Worm (Caenorhabditis elegans): ENCODE data around the gene oac-41.

The oac-41 gene

ce11 chrV:9022078-9022477 is at the start of gene oac-41:
oac-41 (minus strand) TSS chrV:9022178.
- TF ChIP-seq him-1 (tag; optimal IDR thresholded peaks at IDR 0.05) (no peak), egl-44 (GFP tag; IDR thresholded peaks at IDR 0.05) (no peak), hlh-12 (tag; optimal IDR thresholded peaks at IDR 0.05) (no peak), aptf-2 (GFP tag; conservative IDR thresholded peaks at IDR 0.05) (no peak), snpc-3.4 (tag; optimal IDR thresholded peaks at IDR 0.05) (no peak), pha-4 (tag; optimal IDR thresholded peaks at IDR 0.05) (no peak), lin-26 (GFP tag; IDR thresholded peaks at IDR 0.05) (no peak), Y53F4B.3 (GFP tag; IDR thresholded peaks at IDR 0.05) (no peak), mes-4 (tag; optimal IDR thresholded peaks at IDR 0.05) (no peak), tlf-1 (GFP tag; optimal IDR thresholded peaks at IDR 0.05) (no peak), atf-7 (tag; optimal IDR thresholded peaks at IDR 0.05) (no peak), tbp1 (GFP tag; optimal IDR thresholded peaks at IDR 0.05) (no peak), mxl-1 (tag; optimal IDR thresholded peaks at IDR 0.05) (no peak), aptf-3 (GFP tag; IDR thresholded peaks at IDR 0.05) (no peak), F22D6.2 (tag; optimal IDR thresholded peaks at IDR 0.05) (no peak), dpl-1 (GFP tag; optimal IDR thresholded peaks at IDR 0.05) (no peak), ceh-100 (GFP tag; IDR thresholded peaks at IDR 0.05) (no peak)

DNA sequence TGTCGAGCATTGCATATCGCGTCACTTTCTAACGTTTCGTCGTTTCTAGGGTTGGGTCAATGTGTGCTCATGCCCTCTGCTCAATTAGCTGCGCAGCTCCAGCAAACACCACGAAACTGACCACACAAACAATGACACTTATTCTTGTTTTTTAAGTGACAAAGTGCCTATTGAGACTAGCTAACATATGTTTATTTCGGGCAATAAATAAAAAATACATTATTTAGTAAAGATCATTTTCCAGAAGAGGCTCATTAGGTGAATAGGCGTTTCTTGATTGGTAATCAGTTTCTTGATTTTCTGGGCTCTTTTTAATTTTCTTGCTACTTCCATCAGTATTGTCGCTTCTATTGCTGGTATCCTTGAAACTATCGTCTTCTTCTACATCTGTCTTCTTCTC is 47.7 kb upstream of the oac-41 start, which contains the start of gene T27E4.5:
Gene T27E4.5 (minus strand): TSS at position 101 of the 400 bp plus-strand sequence.
- TF ChIP-seq let-607 (tag; optimal IDR thresholded peaks at IDR 0.05) (no peak), F57A8.1 (GFP tag; optimal IDR thresholded peaks at IDR 0.05) (no peak), ets-4 (GFP tag; optimal IDR thresholded peaks at IDR 0.05) (no peak), aptf-3 (GFP tag; IDR thresholded peaks at IDR 0.05) (no peak), hmg-20 (GFP tag; IDR thresholded peaks at IDR 0.05) (no peak), bed-2 (GFP tag; IDR thresholded peaks at IDR 0.05) (no peak), attf-3 (GFP tag; conservative IDR thresholded peaks at IDR 0.05) (no peak), lin-40 (tag; optimal IDR thresholded peaks at IDR 0.05) (no peak), ceh-27 (GFP tag; optimal IDR thresholded peaks at IDR 0.05) (no peak), F55B11.4 (tag; optimal IDR thresholded peaks at IDR 0.05; ENCODE audit: borderline replicate concordance, insufficient read depth) (no peak)

DNA sequence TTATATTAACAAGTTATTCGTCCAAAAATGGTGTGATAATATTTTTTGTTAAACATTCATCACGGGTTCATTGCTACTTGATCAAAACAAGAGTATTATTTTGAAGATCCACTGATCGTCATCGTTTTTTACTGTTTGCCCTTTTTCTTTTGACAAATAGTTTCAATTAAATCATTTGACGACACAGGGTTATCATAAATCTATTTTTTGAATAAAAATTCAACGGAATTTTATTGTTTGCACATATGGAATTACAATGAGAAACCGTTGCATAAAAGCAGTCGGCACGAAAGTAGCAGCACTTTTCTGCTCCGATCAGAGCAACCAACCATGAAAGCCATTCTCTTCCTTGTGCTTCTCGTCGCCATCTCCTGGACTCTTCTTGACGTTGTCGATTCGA is 45.7 kb upstream of the oac-41 start, which contains the start of gene fip-2:
Gene fip-2 (plus strand): TSS at position 301 of the 400 bp plus-strand sequence.
- no peak for TF ChIP-seq F22D6.2 (tag; optimal IDR thresholded peaks at IDR 0.05)
- no peak for TF ChIP-seq F37B4.10 (GFP tag; IDR thresholded peaks at IDR 0.05)
- no peak for TF ChIP-seq K12H6.12 (tag; optimal IDR thresholded peaks at IDR 0.05)
- no peak for TF ChIP-seq B0035.1 (tag; optimal IDR thresholded peaks at IDR 0.05)
- TF ChIP-seq lag-1 (GFP tag; IDR thresholded peaks at IDR 0.05), result no peak
- TF ChIP-seq athp-1 (tag; optimal IDR thresholded peaks at IDR 0.05), result no peak
- TF ChIP-seq F55B11.4 (tag; optimal IDR thresholded peaks at IDR 0.05; ENCODE audit: borderline replicate concordance, insufficient read depth), result no peak
- TF ChIP-seq efl-1 (GFP tag; optimal IDR thresholded peaks at IDR 0.05), result no peak
- TF ChIP-seq F39B2.1 (GFP tag; IDR thresholded peaks at IDR 0.05), result no peak
- no peak for TF ChIP-seq F33H1.4 (GFP tag; IDR thresholded peaks at IDR 0.05)
- TF ChIP-seq rcor-1 (GFP tag; IDR thresholded peaks at IDR 0.05), result no peak

DNA sequence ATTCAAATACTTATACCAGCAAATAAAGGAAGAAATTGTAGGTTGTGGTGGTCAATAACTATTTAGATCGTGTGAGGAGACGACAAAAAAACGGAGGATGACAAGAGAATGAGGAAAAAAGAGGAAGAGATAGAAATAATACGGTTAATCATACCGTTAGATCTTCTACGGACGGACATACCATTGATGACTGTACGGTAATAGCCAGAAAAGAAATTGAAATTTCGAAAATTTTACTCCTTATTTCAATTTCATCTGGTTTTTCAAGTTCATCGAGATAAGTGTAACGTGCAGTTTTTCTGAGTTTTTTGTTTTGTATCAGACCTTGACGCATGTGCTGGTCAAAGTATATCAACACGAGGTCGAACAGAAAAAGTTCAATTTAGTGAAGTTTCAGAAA is 43.9 kb upstream of the oac-41 start:
- no peak for TF ChIP-seq let-526 (GFP tag; IDR thresholded peaks at IDR 0.05)
- no peak for TF ChIP-seq aptf-2 (GFP tag; conservative IDR thresholded peaks at IDR 0.05)
- no peak for TF ChIP-seq nhr-120 (GFP tag; IDR thresholded peaks at IDR 0.05)
- no peak for TF ChIP-seq C06A6.2 (GFP tag; conservative IDR thresholded peaks at IDR 0.05)
- no peak for TF ChIP-seq madf-3 (GFP tag; IDR thresholded peaks at IDR 0.05)
- no peak for TF ChIP-seq ZK185.1 (tag; optimal IDR thresholded peaks at IDR 0.05; ENCODE audit: poor library complexity, severe bottlenecking)
- TF ChIP-seq ceh-79 (tag; optimal IDR thresholded peaks at IDR 0.05), result no peak
- no peak for TF ChIP-seq zfh-2 (GFP tag; conservative IDR thresholded peaks at IDR 0.05)
- TF ChIP-seq pha-4 (tag; optimal IDR thresholded peaks at IDR 0.05), result no peak
- no peak for TF ChIP-seq nfya-1 (tag; optimal IDR thresholded peaks at IDR 0.05; ENCODE audit: borderline replicate concordance, insufficient read depth)
- TF ChIP-seq ceh-40 (GFP tag; IDR thresholded peaks at IDR 0.05), result no peak
- no peak for TF ChIP-seq dpl-1 (GFP tag; optimal IDR thresholded peaks at IDR 0.05)
- no peak for TF ChIP-seq lsy-27 (tag; optimal IDR thresholded peaks at IDR 0.05; ENCODE audit: borderline replicate concordance, insufficient read depth)

Data from whole organism, young adult.